Worm (Caenorhabditis elegans) whole organism, L2 larva: Measurements from ENCODE around the gene plp-2.

Experiments used
- Y55F3AM.14 ChIP-seq: fragments of 200-800 bp; sonication (Bioruptor generic); optimal IDR thresholded peaks from 2 replicates; lab custom pipeline; 2018; ENCODE audit warnings: mild to moderate bottlenecking, missing genetic modification characterization, missing compliant biosample characterization
- aly-2 ChIP-seq: fragments of 150-350 bp; optimal IDR thresholded peaks from 2 replicates; lab custom pipeline; 2014; ENCODE audit warnings: missing biosample characterization, missing genetic modification characterization
- ceh-82 ChIP-seq: fragments of 150-350 bp; optimal IDR thresholded peaks from 2 replicates; lab custom pipeline; 2014; ENCODE audit warnings: missing biosample characterization, missing genetic modification characterization
- dmd-4 ChIP-seq: sonication (generic microtip); optimal IDR thresholded peaks from 2 replicates; lab custom pipeline; 2017; ENCODE audit warnings: missing biosample characterization, missing genetic modification characterization
- nhr-11 ChIP-seq: fragments of 150-350 bp; optimal IDR thresholded peaks from 2 replicates; lab custom pipeline; 2014; ENCODE audit warnings: missing biosample characterization, missing genetic modification characterization
- nhr-129 ChIP-seq: fragments of 150-350 bp; optimal IDR thresholded peaks from 2 replicates; lab custom pipeline; 2014; ENCODE audit warnings: missing biosample characterization, missing genetic modification characterization
- nhr-77 ChIP-seq: fragments of 150-350 bp; optimal IDR thresholded peaks from 2 replicates; lab custom pipeline; 2014; ENCODE audit warnings: missing biosample characterization, missing genetic modification characterization
- sem-4 ChIP-seq: fragments of 150-350 bp; optimal IDR thresholded peaks from 2 replicates; lab custom pipeline; 2014; ENCODE audit warnings: missing biosample characterization, missing genetic modification reagents, missing genetic modification characterization
- skn-1 ChIP-seq: sonication (generic microtip); optimal IDR thresholded peaks from 2 replicates; lab custom pipeline; 2017; ENCODE audit warnings: missing biosample characterization, missing genetic modification characterization
- snpc-4 ChIP-seq: fragments of 150-350 bp; optimal IDR thresholded peaks from 2 replicates; lab custom pipeline; 2014; ENCODE audit warnings: missing biosample characterization, missing genetic modification characterization

The plp-2 gene

ce11 chrX:14946464-14947354, 35.9 kb downstream of the plp-2 start (continued):
- TF ChIP-seq Y55F3AM.14 (GFP tag; lab: Kevin White, UChicago) (no peak), nhr-77 (tag; lab: Kevin White, UChicago) (no peak)

ce11 chrX:14946217-14946463, 36.5 kb downstream of the plp-2 start, which contains the start of gene mrp-5:
Gene mrp-5, minus strand, starts transcription at chrX:14946317.
- TF ChIP-seq aly-2 (tag; lab: Kevin White, UChicago) (no peak), nhr-129 (tag; lab: Kevin White, UChicago) (no peak), sem-4 (no peak), nhr-11 (tag; lab: Kevin White, UChicago) (no peak)

- TF ChIP-seq skn-1 (tag; lab: Kevin White, UChicago) (no peak), dmd-4 (tag; lab: Kevin White, UChicago) (no peak), snpc-4 (tag; lab: Kevin White, UChicago) (peak; percentile 87), ceh-82 (tag; lab: Kevin White, UChicago) (no peak)
Observed at ce11 chrX:14938188-14938587, 44.4 kb downstream of the plp-2 start.
